Worm (Caenorhabditis elegans) whole organism, L2 larva: ENCODE data around the gene Y7A5A.9.

Source experiments
- C34F6.9 ChIP-seq: fragments of 150-350 bp; optimal IDR thresholded peaks from 2 replicates; lab custom pipeline; 2014; ENCODE audit warnings: missing biosample characterization, missing genetic modification characterization
- R02D3.7 ChIP-seq: fragments of 150-350 bp; optimal IDR thresholded peaks from 2 replicates; lab custom pipeline; 2014; ENCODE audit warnings: missing biosample characterization, missing genetic modification characterization
- Y55F3AM.14 ChIP-seq: fragments of 200-800 bp; sonication (Bioruptor generic); optimal IDR thresholded peaks from 2 replicates; lab custom pipeline; 2018; ENCODE audit warnings: mild to moderate bottlenecking, missing genetic modification characterization, missing compliant biosample characterization
- ZK546.5 ChIP-seq: sonication (generic microtip); optimal IDR thresholded peaks from 2 replicates; lab custom pipeline; 2017; ENCODE audit warnings: missing biosample characterization, missing genetic modification characterization
- alr-1 ChIP-seq: fragments of 150-350 bp; optimal IDR thresholded peaks from 2 replicates; lab custom pipeline; 2014; ENCODE audit warnings: missing biosample characterization, missing genetic modification characterization
- aly-2 ChIP-seq: fragments of 150-350 bp; optimal IDR thresholded peaks from 2 replicates; lab custom pipeline; 2014; ENCODE audit warnings: missing biosample characterization, missing genetic modification characterization
- ama-1 ChIP-seq: fragments of 150-350 bp; optimal IDR thresholded peaks from 2 replicates; lab custom pipeline; 2018; ENCODE audit warnings: inconsistent platforms
- ceh-16 ChIP-seq: fragments of 150-350 bp; optimal IDR thresholded peaks from 2 replicates; lab custom pipeline; 2014; ENCODE audit warnings: missing biosample characterization, missing genetic modification characterization
- ceh-82 ChIP-seq: fragments of 150-350 bp; optimal IDR thresholded peaks from 2 replicates; lab custom pipeline; 2014; ENCODE audit warnings: missing biosample characterization, missing genetic modification characterization
- crh-2 ChIP-seq: sonication (generic microtip); optimal IDR thresholded peaks from 2 replicates; lab custom pipeline; 2017; ENCODE audit warnings: missing biosample characterization, missing genetic modification characterization
- dmd-4 ChIP-seq: sonication (generic microtip); optimal IDR thresholded peaks from 2 replicates; lab custom pipeline; 2017; ENCODE audit warnings: missing biosample characterization, missing genetic modification characterization
- elt-1 ChIP-seq: fragments of 150-350 bp; optimal IDR thresholded peaks from 2 replicates; lab custom pipeline; 2014; ENCODE audit warnings: missing biosample characterization, missing genetic modification characterization
- elt-3 ChIP-seq: sonication (generic microtip); optimal IDR thresholded peaks from 2 replicates; lab custom pipeline; 2017; ENCODE audit warnings: missing biosample characterization, missing genetic modification characterization
- fos-1 ChIP-seq: fragments of 150-350 bp; optimal IDR thresholded peaks from 2 replicates; lab custom pipeline; 2014; ENCODE audit warnings: missing biosample characterization, missing genetic modification characterization
- gmeb-1 ChIP-seq: fragments of 150-350 bp; optimal IDR thresholded peaks from 2 replicates; lab custom pipeline; 2014; ENCODE audit warnings: missing biosample characterization, missing genetic modification characterization
- lin-11 ChIP-seq: fragments of 150-350 bp; sonication (generic microtip); optimal IDR thresholded peaks from 2 replicates; lab custom pipeline; 2014; ENCODE audit warnings: missing biosample characterization, missing genetic modification characterization, inconsistent platforms, mixed read lengths
- lin-13 ChIP-seq: fragments of 150-350 bp; optimal IDR thresholded peaks from 2 replicates; lab custom pipeline; 2014; ENCODE audit warnings: missing biosample characterization, missing genetic modification reagents, missing genetic modification characterization
- lin-39 ChIP-seq: fragments of 150-350 bp; optimal IDR thresholded peaks from 2 replicates; lab custom pipeline; 2014; ENCODE audit warnings: missing biosample characterization, missing genetic modification reagents, missing genetic modification characterization
- lsy-2 ChIP-seq, 2 experiments: fragments of 150-350 bp in 1 of 2; sonication (generic microtip) in 1 of 2; optimal IDR thresholded peaks; 2 replicates each; lab custom pipeline; 2014 to 2017; ENCODE audit warnings: missing biosample characterization in 2 of 2, missing genetic modification characterization in 2 of 2
- mab-5 ChIP-seq: fragments of 150-350 bp; optimal IDR thresholded peaks from 2 replicates; lab custom pipeline; 2014; ENCODE audit warnings: missing biosample characterization, missing genetic modification characterization
- mbf-1 ChIP-seq: sonication (generic microtip); optimal IDR thresholded peaks from 2 replicates; lab custom pipeline; 2017; ENCODE audit warnings: missing biosample characterization, missing genetic modification characterization
- mdl-1 ChIP-seq, 2 experiments: fragments of 150-350 bp in 1 of 2; sonication (generic microtip) in 1 of 2; optimal IDR thresholded peaks; 2 replicates each; lab custom pipeline; 2017; ENCODE audit warnings: missing biosample characterization in 2 of 2, missing genetic modification characterization in 2 of 2
- nhr-10 ChIP-seq: sonication (generic microtip); optimal IDR thresholded peaks from 2 replicates; lab custom pipeline; 2017; ENCODE audit warnings: missing biosample characterization, missing genetic modification characterization
- nhr-11 ChIP-seq: fragments of 150-350 bp; optimal IDR thresholded peaks from 2 replicates; lab custom pipeline; 2014; ENCODE audit warnings: missing biosample characterization, missing genetic modification characterization
- nhr-12 ChIP-seq: fragments of 150-350 bp; optimal IDR thresholded peaks from 2 replicates; lab custom pipeline; 2014; ENCODE audit warnings: missing biosample characterization, missing genetic modification characterization
- nhr-129 ChIP-seq: fragments of 150-350 bp; optimal IDR thresholded peaks from 2 replicates; lab custom pipeline; 2014; ENCODE audit warnings: missing biosample characterization, missing genetic modification characterization
- nhr-21 ChIP-seq: fragments of 150-350 bp; optimal IDR thresholded peaks from 2 replicates; lab custom pipeline; 2014; ENCODE audit warnings: missing biosample characterization, missing genetic modification characterization
- nhr-237 ChIP-seq: fragments of 150-350 bp; optimal IDR thresholded peaks from 2 replicates; lab custom pipeline; 2014; ENCODE audit warnings: missing biosample characterization, missing genetic modification characterization
- nhr-25 ChIP-seq: fragments of 150-350 bp; sonication (generic microtip); optimal IDR thresholded peaks from 3 replicates; lab custom pipeline; 2014; ENCODE audit warnings: missing biosample characterization, missing genetic modification characterization
- nhr-6 ChIP-seq: fragments of 150-350 bp; optimal IDR thresholded peaks from 2 replicates; lab custom pipeline; 2014; ENCODE audit warnings: missing biosample characterization, missing genetic modification characterization
- nhr-77 ChIP-seq: fragments of 150-350 bp; optimal IDR thresholded peaks from 2 replicates; lab custom pipeline; 2014; ENCODE audit warnings: missing biosample characterization, missing genetic modification characterization
- peb-1 ChIP-seq: fragments of 150-350 bp; optimal IDR thresholded peaks from 2 replicates; lab custom pipeline; 2014; ENCODE audit warnings: missing biosample characterization, missing genetic modification characterization
- sem-4 ChIP-seq: fragments of 150-350 bp; optimal IDR thresholded peaks from 2 replicates; lab custom pipeline; 2014; ENCODE audit warnings: missing biosample characterization, missing genetic modification reagents, missing genetic modification characterization
- skn-1 ChIP-seq: sonication (generic microtip); optimal IDR thresholded peaks from 2 replicates; lab custom pipeline; 2017; ENCODE audit warnings: missing biosample characterization, missing genetic modification characterization
- sma-3 ChIP-seq: sonication (generic microtip); optimal IDR thresholded peaks from 2 replicates; lab custom pipeline; 2016; ENCODE audit warnings: missing genetic modification reagents, missing genetic modification characterization, missing compliant biosample characterization
- sma-9 ChIP-seq, 2 experiments: fragments of 150-350 bp in 1 of 2; sonication (generic microtip) in 1 of 2; optimal IDR thresholded peaks; 2 replicates each; lab custom pipeline; 2014 to 2016; ENCODE audit warnings: missing genetic modification characterization in 2 of 2, mild to moderate bottlenecking in 1 of 2, missing biosample characterization in 1 of 2, missing compliant biosample characterization in 1 of 2, missing genetic modification reagents in 1 of 2, moderate library complexity in 1 of 2
- snpc-4 ChIP-seq: fragments of 150-350 bp; optimal IDR thresholded peaks from 2 replicates; lab custom pipeline; 2014; ENCODE audit warnings: missing biosample characterization, missing genetic modification characterization
- unc-39 ChIP-seq: fragments of 150-350 bp; optimal IDR thresholded peaks from 2 replicates; lab custom pipeline; 2014; ENCODE audit warnings: missing biosample characterization, missing genetic modification characterization
- unc-55 ChIP-seq: fragments of 150-350 bp; sonication (generic microtip); optimal IDR thresholded peaks from 3 replicates; lab custom pipeline; 2014; ENCODE audit warnings: missing biosample characterization, missing genetic modification reagents, missing genetic modification characterization
- unc-62 ChIP-seq: fragments of 150-350 bp; optimal IDR thresholded peaks from 2 replicates; lab custom pipeline; 2014; ENCODE audit warnings: missing biosample characterization, missing genetic modification reagents, missing genetic modification characterization
- zag-1 ChIP-seq: fragments of 150-350 bp; optimal IDR thresholded peaks from 2 replicates; lab custom pipeline; 2014; ENCODE audit warnings: missing biosample characterization, missing genetic modification characterization
- ztf-1 ChIP-seq: fragments of 200-800 bp; sonication (Bioruptor generic); conservative IDR thresholded peaks from 2 replicates; pipeline ENCODE4 v1.3.6; 2022; ENCODE audit warnings: missing genetic modification characterization, missing compliant biosample characterization
- ztf-11 ChIP-seq: sonication (generic microtip); optimal IDR thresholded peaks from 2 replicates; lab custom pipeline; 2017; ENCODE audit warnings: missing biosample characterization, missing genetic modification characterization
- ztf-4 ChIP-seq: fragments of 150-350 bp; optimal IDR thresholded peaks from 2 replicates; lab custom pipeline; 2014; ENCODE audit warnings: missing biosample characterization, missing genetic modification characterization

The Y7A5A.9 gene

ce11 chrX:15828059-15828458, 1.1 kb downstream of the Y7A5A.9 start, which contains the start of gene Y7A5A.20:
Gene Y7A5A.20, plus strand, starts transcription at chrX:15828359.
- TF ChIP-seq snpc-4: no peak
- no peak for TF ChIP-seq unc-62 (GFP tag; lab: Kevin White, UChicago)
- TF ChIP-seq ceh-82 (tag; lab: Kevin White, UChicago): no peak
- TF ChIP-seq ama-1: no peak
- TF ChIP-seq sma-9 (GFP tag; optimal IDR thresholded peaks at IDR 0.05; lab: Kevin White, UChicago): no peak
- no peak for TF ChIP-seq sma-9 (tag; optimal IDR thresholded peaks at IDR 0.05; lab: Kevin White, UChicago)
- TF ChIP-seq alr-1: no peak
- no peak for TF ChIP-seq dmd-4
- TF ChIP-seq nhr-21: no peak
- no peak for TF ChIP-seq nhr-12 (tag; lab: Kevin White, UChicago)
- no peak for TF ChIP-seq fos-1

- TF ChIP-seq nhr-129 (no peak), mdl-1 (tag; optimal IDR thresholded peaks at IDR 0.05; lab: Kevin White, UChicago) (no peak), snpc-4 (no peak), sma-9 (GFP tag; optimal IDR thresholded peaks at IDR 0.05; lab: Kevin White, UChicago) (no peak), sma-9 (tag; optimal IDR thresholded peaks at IDR 0.05; lab: Kevin White, UChicago) (no peak), mbf-1 (tag; lab: Kevin White, UChicago) (no peak), Y55F3AM.14 (GFP tag; lab: Kevin White, UChicago) (no peak), nhr-25 (no peak), unc-55 (GFP tag; lab: Kevin White, UChicago) (no peak), dmd-4 (no peak), alr-1 (no peak), nhr-12 (tag; lab: Kevin White, UChicago) (no peak)
Measured at ce11 chrX:15831537-15831936, 4.6 kb downstream of the Y7A5A.9 start.

ce11 chrX:15838496-15838948, 11.6 kb downstream of the Y7A5A.9 start, which contains the start of gene acox-1.6:
Gene acox-1.6, minus strand, starts transcription at chrX:15838546.
- peak; percentile 46 for TF ChIP-seq fos-1
- TF ChIP-seq nhr-25: no peak
- no peak for TF ChIP-seq skn-1
- TF ChIP-seq, all 48 proteins: peak for 1

ce11 chrX:15841086-15841622, 14.2 kb downstream of the Y7A5A.9 start, which contains the start of gene serp-1.1:
Gene serp-1.1, plus strand, starts transcription at chrX:15841572.
- TF ChIP-seq unc-55 (GFP tag; lab: Kevin White, UChicago): peak; percentile 98
- peak; percentile 99 for TF ChIP-seq sem-4 (tag; lab: Kevin White, UChicago)
- TF ChIP-seq dmd-4: no peak
- peak; percentile 90 for TF ChIP-seq mab-5 (tag; lab: Kevin White, UChicago)
- no peak for TF ChIP-seq nhr-12 (tag; lab: Kevin White, UChicago)
- TF ChIP-seq nhr-6 (tag; lab: Kevin White, UChicago): peak; percentile 95
- TF ChIP-seq mdl-1 (tag; optimal IDR thresholded peaks at IDR 0.05; lab: Kevin White, UChicago): peak; percentile 96 to 97
- peak; percentile 78 for TF ChIP-seq unc-39 (tag; lab: Kevin White, UChicago)
- TF ChIP-seq lin-39: peak; percentile 61
- no peak for TF ChIP-seq elt-3 (tag; lab: Kevin White, UChicago)
- peak; percentile 99 for TF ChIP-seq sma-3 (GFP tag; lab: Kevin White, UChicago)
- peak; percentile 91 for TF ChIP-seq snpc-4
- TF ChIP-seq zag-1: peak; percentile 99
- TF ChIP-seq ztf-1 (GFP tag; lab: Robert Waterston, UW): no peak
- TF ChIP-seq ceh-16 (tag; lab: Kevin White, UChicago): peak; percentile 98
- peak; percentile 90 for TF ChIP-seq gmeb-1
- TF ChIP-seq ama-1: no peak
- peak; percentile 3 for TF ChIP-seq nhr-11 (tag; lab: Kevin White, UChicago)
- TF ChIP-seq ZK546.5 (tag; lab: Kevin White, UChicago): peak; percentile 62
- peak; percentile 95 for TF ChIP-seq ztf-4 (tag; lab: Kevin White, UChicago)
- TF ChIP-seq lin-11 (tag; lab: Kevin White, UChicago): peak; percentile 93
- TF ChIP-seq lin-13 (GFP tag; lab: Kevin White, UChicago): peak; percentile 98
- peak; percentile 64 for TF ChIP-seq skn-1
- peak; percentile 99 for TF ChIP-seq sma-9 (GFP tag; optimal IDR thresholded peaks at IDR 0.05; lab: Kevin White, UChicago)
- TF ChIP-seq sma-9 (tag; optimal IDR thresholded peaks at IDR 0.05; lab: Kevin White, UChicago): peak; percentile 63
- peak; percentile 99 for TF ChIP-seq nhr-129
- no peak for TF ChIP-seq aly-2
- peak; percentile 93 for TF ChIP-seq ceh-82 (tag; lab: Kevin White, UChicago)
- peak; percentile 100 for TF ChIP-seq crh-2 (tag; lab: Kevin White, UChicago)
- TF ChIP-seq C34F6.9 (tag; lab: Kevin White, UChicago): peak; percentile 94
- TF ChIP-seq ztf-11 (tag; lab: Kevin White, UChicago): peak; percentile 53
- peak; percentile 99 to 100 for TF ChIP-seq lsy-2 (tag; optimal IDR thresholded peaks at IDR 0.05; lab: Kevin White, UChicago)
- peak; percentile 98 for TF ChIP-seq Y55F3AM.14 (GFP tag; lab: Kevin White, UChicago)
- TF ChIP-seq alr-1: no peak
- peak; percentile 73 for TF ChIP-seq R02D3.7 (tag; lab: Kevin White, UChicago)
- peak; percentile 99 for TF ChIP-seq nhr-21
- TF ChIP-seq nhr-25: peak; percentile 98
- TF ChIP-seq unc-62 (GFP tag; lab: Kevin White, UChicago): peak; percentile 71
- peak; percentile 89 for TF ChIP-seq nhr-10 (tag; lab: Kevin White, UChicago)
- TF ChIP-seq nhr-237 (tag; lab: Kevin White, UChicago): peak; percentile 78
- peak; percentile 65 for TF ChIP-seq peb-1 (tag; lab: Kevin White, UChicago)
- no peak for TF ChIP-seq elt-1 (tag; lab: Kevin White, UChicago)
- TF ChIP-seq nhr-77 (tag; lab: Kevin White, UChicago): peak; percentile 91
- peak; percentile 99 for TF ChIP-seq fos-1
